Worm (Caenorhabditis elegans) whole organism, mixed stage, embryonic: ENCODE results near the gene marc-1.

Experiments
- M03D4.4 ChIP-seq: sonication (generic microtip); optimal IDR thresholded peaks from 2 replicates; lab custom pipeline; 2017; ENCODE audit warnings: mild to moderate bottlenecking, missing genetic modification characterization, missing compliant biosample characterization
- bed-3 ChIP-seq: fragments of 200-800 bp; sonication (Bioruptor generic); optimal IDR thresholded peaks from 3 replicates; lab custom pipeline; 2018; ENCODE audit warnings: mild to moderate bottlenecking, missing genetic modification characterization, moderate library complexity, missing compliant biosample characterization
- blmp-1 ChIP-seq: fragments of 150-350 bp; optimal IDR thresholded peaks from 2 replicates; lab custom pipeline; 2014; ENCODE audit warnings: missing biosample characterization, missing genetic modification characterization
- ceh-43 ChIP-seq: fragments of 200-800 bp; sonication (Bioruptor generic); optimal IDR thresholded peaks from 2 replicates; lab custom pipeline; 2018; ENCODE audit warnings: mild to moderate bottlenecking, missing genetic modification characterization, moderate library complexity, missing compliant biosample characterization
- ceh-83 ChIP-seq: fragments of 200-800 bp; sonication (Bioruptor generic); optimal IDR thresholded peaks from 2 replicates; lab custom pipeline; 2018; ENCODE audit warnings: mild to moderate bottlenecking, missing genetic modification characterization, missing compliant biosample characterization
- ces-1 ChIP-seq: fragments of 150-350 bp; optimal IDR thresholded peaks from 2 replicates; lab custom pipeline; 2014; ENCODE audit warnings: missing biosample characterization, missing genetic modification reagents, missing genetic modification characterization
- cnd-1 ChIP-seq: fragments of 200-800 bp; sonication (Bioruptor generic); optimal IDR thresholded peaks from 2 replicates; lab custom pipeline; 2018; ENCODE audit warnings: mild to moderate bottlenecking, missing genetic modification characterization, missing compliant biosample characterization
- drap-1 ChIP-seq: fragments of 200-800 bp; sonication (Bioruptor generic); optimal IDR thresholded peaks from 3 replicates; lab custom pipeline; 2018; ENCODE audit warnings: mild to moderate bottlenecking, missing genetic modification characterization, missing compliant biosample characterization
- elt-1 ChIP-seq: sonication (generic microtip); optimal IDR thresholded peaks from 2 replicates; lab custom pipeline; 2017; ENCODE audit warnings: missing genetic modification characterization, mild to moderate bottlenecking, missing compliant biosample characterization, antibody characterized with exemption, moderate library complexity, borderline replicate concordance; ENCODE audit not compliant: insufficient read depth
- elt-3 ChIP-seq: fragments of 150-350 bp; optimal IDR thresholded peaks from 2 replicates; lab custom pipeline; 2014; ENCODE audit warnings: missing biosample characterization, missing genetic modification characterization
- flh-1 ChIP-seq: fragments of 200-800 bp; sonication (Bioruptor generic); optimal IDR thresholded peaks from 2 replicates; lab custom pipeline; 2018; ENCODE audit warnings: mild to moderate bottlenecking, missing genetic modification characterization, moderate library complexity, missing compliant biosample characterization
- ham-2 ChIP-seq: fragments of 200-800 bp; sonication (Bioruptor generic); optimal IDR thresholded peaks from 2 replicates; lab custom pipeline; 2018; ENCODE audit warnings: mild to moderate bottlenecking, missing genetic modification characterization, missing compliant biosample characterization
- hlh-1 ChIP-seq: fragments of 150-350 bp; optimal IDR thresholded peaks from 2 replicates; lab custom pipeline; 2014; ENCODE audit warnings: missing biosample characterization, missing genetic modification reagents, missing genetic modification characterization
- lin-13 ChIP-seq: fragments of 150-350 bp; optimal IDR thresholded peaks from 2 replicates; lab custom pipeline; 2014; ENCODE audit warnings: missing biosample characterization, missing genetic modification characterization
- lin-32 ChIP-seq: fragments of 200-800 bp; sonication (Bioruptor generic); optimal IDR thresholded peaks from 2 replicates; lab custom pipeline; 2018; ENCODE audit warnings: mild to moderate bottlenecking, missing genetic modification characterization, missing compliant biosample characterization
- lsy-2 ChIP-seq: fragments of 150-350 bp; optimal IDR thresholded peaks from 2 replicates; lab custom pipeline; 2014; ENCODE audit warnings: missing biosample characterization, missing genetic modification characterization
- mab-5 ChIP-seq: fragments of 150-350 bp; optimal IDR thresholded peaks from 2 replicates; lab custom pipeline; 2014; ENCODE audit warnings: missing biosample characterization, missing genetic modification characterization
- mep-1 ChIP-seq: fragments of 150-350 bp; optimal IDR thresholded peaks from 2 replicates; lab custom pipeline; 2017; ENCODE audit warnings: missing biosample characterization, missing genetic modification reagents, missing genetic modification characterization, inconsistent platforms
- mls-2 ChIP-seq: sonication (generic microtip); optimal IDR thresholded peaks from 2 replicates; lab custom pipeline; 2016; ENCODE audit warnings: mild to moderate bottlenecking, missing genetic modification characterization, moderate library complexity, missing compliant biosample characterization
- nhr-12 ChIP-seq: fragments of 150-350 bp; optimal IDR thresholded peaks from 2 replicates; lab custom pipeline; 2014; ENCODE audit warnings: missing biosample characterization, missing genetic modification characterization
- nhr-237 ChIP-seq: fragments of 150-350 bp; optimal IDR thresholded peaks from 2 replicates; lab custom pipeline; 2014; ENCODE audit warnings: missing biosample characterization, missing genetic modification characterization
- nhr-76 ChIP-seq: sonication (generic microtip); optimal IDR thresholded peaks from 2 replicates; lab custom pipeline; 2017; ENCODE audit warnings: missing biosample characterization, missing genetic modification characterization
- pha-4 ChIP-seq: fragments of 150-350 bp; optimal IDR thresholded peaks from 2 replicates; lab custom pipeline; 2018; ENCODE audit warnings: missing biosample characterization, missing genetic modification reagents, missing genetic modification characterization
- sem-2 ChIP-seq: fragments of 200-800 bp; sonication (Bioruptor generic); optimal IDR thresholded peaks from 2 replicates; lab custom pipeline; 2018; ENCODE audit warnings: mild to moderate bottlenecking, missing genetic modification characterization, missing compliant biosample characterization
- snpc-4 ChIP-seq: fragments of 150-350 bp; optimal IDR thresholded peaks from 2 replicates; lab custom pipeline; 2014; ENCODE audit warnings: missing biosample characterization, missing genetic modification characterization
- sptf-1 ChIP-seq: sonication (generic microtip); optimal IDR thresholded peaks from 2 replicates; lab custom pipeline; 2017; ENCODE audit warnings: mild to moderate bottlenecking, missing genetic modification characterization, moderate library complexity, missing compliant biosample characterization
- tbx-8 ChIP-seq: fragments of 200-800 bp; sonication (Bioruptor generic); optimal IDR thresholded peaks from 2 replicates; lab custom pipeline; 2018; ENCODE audit warnings: mild to moderate bottlenecking, missing genetic modification characterization, moderate library complexity, missing compliant biosample characterization
- unc-39 ChIP-seq: fragments of 150-350 bp; optimal IDR thresholded peaks from 2 replicates; lab custom pipeline; 2014; ENCODE audit warnings: missing biosample characterization, missing genetic modification characterization
- unc-62 ChIP-seq: fragments of 150-350 bp; optimal IDR thresholded peaks from 2 replicates; lab custom pipeline; 2014; ENCODE audit warnings: missing biosample characterization, missing genetic modification reagents, missing genetic modification characterization
- zip-8 ChIP-seq: fragments of 150-350 bp; optimal IDR thresholded peaks from 2 replicates; lab custom pipeline; 2014; ENCODE audit warnings: missing biosample characterization, missing genetic modification characterization
- ztf-11 ChIP-seq: fragments of 150-350 bp; optimal IDR thresholded peaks from 2 replicates; lab custom pipeline; 2014; ENCODE audit warnings: missing biosample characterization, missing genetic modification characterization

marc-1 gene

DNA sequence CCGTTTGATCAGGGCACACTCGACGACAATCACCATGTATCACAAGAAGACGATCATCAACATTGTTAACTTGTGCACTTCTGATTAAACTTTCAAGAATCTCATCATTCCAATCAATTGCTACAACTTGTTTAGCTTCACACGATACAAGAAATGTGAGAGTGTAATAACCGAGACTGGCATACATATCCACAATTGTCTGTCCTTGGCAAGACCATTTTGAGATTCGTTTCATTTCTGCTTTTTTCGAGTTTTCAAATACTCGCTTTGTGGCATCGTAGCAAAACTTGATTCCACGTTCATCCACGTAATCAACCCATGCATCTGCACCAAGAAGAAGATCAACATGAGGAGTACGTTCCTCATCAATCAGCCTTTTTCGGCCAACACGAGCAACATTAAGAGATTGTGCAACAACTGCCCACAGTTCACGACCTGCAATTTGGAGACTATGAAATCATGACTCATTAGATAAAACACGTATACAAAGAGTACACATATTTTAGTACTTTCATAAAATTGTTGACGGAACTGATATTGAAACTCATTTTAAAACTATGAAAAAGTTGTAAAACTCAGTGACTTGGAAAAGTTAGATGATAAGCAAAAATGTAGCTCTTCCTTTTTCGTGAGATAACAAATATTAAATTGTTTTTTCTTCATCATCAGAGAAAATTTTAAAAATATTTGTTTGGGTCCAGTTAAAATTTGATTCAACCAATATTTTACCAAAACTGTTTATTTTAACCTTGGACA is 26.9 kb upstream of the marc-1 start:
- TF ChIP-seq ham-2 (GFP tag; lab: Kevin White, UChicago): no peak
- TF ChIP-seq lin-32: no peak
- no peak for TF ChIP-seq flh-1 (GFP tag; lab: Kevin White, UChicago)
- no peak for TF ChIP-seq blmp-1 (tag; lab: Kevin White, UChicago)
- TF ChIP-seq nhr-76 (tag; lab: Kevin White, UChicago): no peak
- no peak for TF ChIP-seq lin-13 (tag; lab: Kevin White, UChicago)
- no peak for TF ChIP-seq mep-1 (tag; lab: Kevin White, UChicago)
- TF ChIP-seq sem-2 (GFP tag; lab: Kevin White, UChicago): no peak

DNA sequence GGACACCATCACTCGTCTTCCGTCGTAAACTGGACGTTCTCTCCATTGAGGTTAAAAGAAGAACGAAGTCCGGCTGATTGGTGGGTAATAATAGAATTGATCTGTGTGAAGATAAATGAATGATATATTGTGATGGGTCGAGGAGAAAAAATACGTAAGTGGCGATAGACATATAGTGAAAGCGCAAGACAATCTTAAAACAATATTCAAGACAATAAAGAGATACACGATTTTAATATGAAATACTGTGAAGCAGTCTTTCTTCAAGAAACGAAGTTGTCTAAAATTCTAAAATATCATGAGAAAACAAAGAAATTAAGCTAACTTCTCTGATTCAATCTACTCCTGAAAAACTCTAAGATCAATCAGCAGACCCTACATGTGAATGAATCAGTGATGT is 26.0 kb upstream of the marc-1 start, which contains the start of gene F40F9.10:
F40F9.10 (minus strand) TSS at position 101 of the 400 bp plus-strand sequence.
- no peak for TF ChIP-seq flh-1 (GFP tag; lab: Kevin White, UChicago)
- TF ChIP-seq ceh-43 (GFP tag; lab: Kevin White, UChicago): no peak
- no peak for TF ChIP-seq snpc-4 (tag; lab: Kevin White, UChicago)
- TF ChIP-seq hlh-1 (tag; lab: Kevin White, UChicago): no peak
- no peak for TF ChIP-seq blmp-1 (tag; lab: Kevin White, UChicago)
- no peak for TF ChIP-seq unc-62 (GFP tag; lab: Kevin White, UChicago)
- TF ChIP-seq elt-3 (tag; lab: Kevin White, UChicago): no peak
- TF ChIP-seq ham-2 (GFP tag; lab: Kevin White, UChicago): no peak
- TF ChIP-seq mab-5 (tag; lab: Kevin White, UChicago): no peak
- no peak for TF ChIP-seq drap-1 (GFP tag; lab: Kevin White, UChicago)
- TF ChIP-seq cnd-1 (tag; lab: Kevin White, UChicago): no peak
- no peak for TF ChIP-seq lin-13 (tag; lab: Kevin White, UChicago)
- TF ChIP-seq sem-2 (GFP tag; lab: Kevin White, UChicago): no peak
- no peak for TF ChIP-seq bed-3 (GFP tag; lab: Kevin White, UChicago)
- no peak for TF ChIP-seq ztf-11 (tag; lab: Kevin White, UChicago)
- TF ChIP-seq ces-1: no peak
- no peak for TF ChIP-seq zip-8
- TF ChIP-seq, all 35 proteins: peak for 0

DNA sequence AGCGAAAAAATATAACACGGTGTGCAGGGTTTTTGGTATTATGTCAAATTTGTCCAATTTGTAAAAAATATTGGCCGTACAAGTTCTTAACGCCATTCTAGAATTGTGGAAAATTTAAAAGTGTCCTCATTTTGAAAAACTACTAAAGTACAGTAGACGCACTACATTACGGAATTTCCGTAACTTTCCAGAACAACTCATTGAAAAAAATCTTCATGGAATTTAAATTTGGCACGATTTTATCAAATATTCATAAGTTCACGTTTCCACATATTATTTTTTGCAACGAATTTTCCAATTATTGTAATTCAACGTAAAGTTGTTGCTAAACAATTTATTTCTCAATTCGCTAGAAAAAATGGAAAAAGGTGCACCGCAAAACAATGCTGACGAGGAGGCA is 24.6 kb upstream of the marc-1 start, which contains the start of gene F40F9.3:
F40F9.3 (plus strand) TSS at position 301 of the 400 bp plus-strand sequence.
- TF ChIP-seq mls-2 (tag; lab: Kevin White, UChicago) (no peak), ces-1 (no peak), sptf-1 (tag; lab: Kevin White, UChicago) (no peak), flh-1 (GFP tag; lab: Kevin White, UChicago) (no peak), lsy-2 (tag; lab: Kevin White, UChicago) (no peak), blmp-1 (tag; lab: Kevin White, UChicago) (no peak), mep-1 (tag; lab: Kevin White, UChicago) (no peak)
- TF ChIP-seq, all 35 proteins: peak for 0

DNA sequence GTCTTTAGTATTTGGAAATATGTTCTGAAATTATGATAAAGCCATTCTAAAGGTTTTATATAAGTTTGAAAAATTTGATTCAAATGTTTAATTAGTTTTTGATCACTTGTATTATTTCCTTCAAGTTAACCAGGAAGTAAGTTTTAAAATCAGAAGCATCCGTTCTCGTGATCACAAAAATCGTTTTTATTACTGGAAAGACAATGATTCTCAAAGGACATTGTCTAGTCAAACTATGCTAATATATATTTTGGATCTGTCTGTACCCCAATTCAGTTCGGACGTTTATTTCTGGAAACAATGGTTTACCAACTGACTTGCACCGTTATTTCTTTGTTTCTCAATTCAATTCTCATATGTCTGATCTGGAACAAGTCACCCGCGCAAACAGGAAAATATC is 23.1 kb upstream of the marc-1 start, which contains the start of gene str-188:
str-188 (plus strand) TSS at position 301 of the 400 bp plus-strand sequence.
- no peak for TF ChIP-seq lin-13 (tag; lab: Kevin White, UChicago)
- no peak for TF ChIP-seq pha-4 (tag; lab: Kevin White, UChicago)
- TF ChIP-seq mls-2 (tag; lab: Kevin White, UChicago): no peak
- no peak for TF ChIP-seq sem-2 (GFP tag; lab: Kevin White, UChicago)
- no peak for TF ChIP-seq nhr-76 (tag; lab: Kevin White, UChicago)
- no peak for TF ChIP-seq lsy-2 (tag; lab: Kevin White, UChicago)
- TF ChIP-seq elt-1 (tag; lab: Kevin White, UChicago): no peak
- no peak for TF ChIP-seq ztf-11 (tag; lab: Kevin White, UChicago)
- no peak for TF ChIP-seq sptf-1 (tag; lab: Kevin White, UChicago)
- no peak for TF ChIP-seq lin-32
- TF ChIP-seq M03D4.4 (tag; lab: Kevin White, UChicago): no peak
- no peak for TF ChIP-seq ceh-83 (GFP tag; lab: Kevin White, UChicago)
- no peak for TF ChIP-seq mep-1 (tag; lab: Kevin White, UChicago)
- no peak for TF ChIP-seq snpc-4 (tag; lab: Kevin White, UChicago)
- no peak for TF ChIP-seq nhr-12 (tag; lab: Kevin White, UChicago)
- TF ChIP-seq tbx-8 (GFP tag; lab: Kevin White, UChicago): no peak
- no peak for TF ChIP-seq unc-62 (GFP tag; lab: Kevin White, UChicago)
- no peak for TF ChIP-seq mab-5 (tag; lab: Kevin White, UChicago)
- TF ChIP-seq nhr-237 (tag; lab: Kevin White, UChicago): no peak
- TF ChIP-seq unc-39: no peak
